Fruit fly (Drosophila melanogaster): ENCODE data around the gene GILT2.

GILT2 gene

dm6 chr3R:23713901-23714300 lies 35.2 kb downstream of the GILT2 start (continued):
- peak; percentile 69 for TF ChIP-seq Blimp-1 (GFP tag; optimal IDR thresholded peaks at IDR 0.05)
- TF ChIP-seq HLHmδ (GFP tag; optimal IDR thresholded peaks at IDR 0.05) = no peak
- TF ChIP-seq dysf (GFP tag; IDR thresholded peaks at IDR 0.05) = peak; percentile 59; the same call in 1 of the 3 replicates
- no peak for TF ChIP-seq Usf (GFP tag; optimal IDR thresholded peaks at IDR 0.05)
- peak; percentile 84 for TF ChIP-seq row (GFP tag; IDR thresholded peaks at IDR 0.05)
- TF ChIP-seq vnd (GFP tag; IDR thresholded peaks at IDR 0.05; ENCODE audit: partially characterized antibody) = no peak
- peak; percentile 38 for TF ChIP-seq CG12659 (GFP tag; optimal IDR thresholded peaks at IDR 0.05)
- TF ChIP-seq CG6175 (GFP tag; IDR thresholded peaks at IDR 0.05) = no peak
- no peak for TF ChIP-seq abd-A (tag; optimal IDR thresholded peaks at IDR 0.05)
- no peak for TF ChIP-seq Bgb (GFP tag; IDR thresholded peaks at IDR 0.05; ENCODE audit: partially characterized antibody)
- peak; percentile 28 for TF ChIP-seq eyg (GFP tag; optimal IDR thresholded peaks at IDR 0.05)
- peak; percentile 56 for TF ChIP-seq bab2 (GFP tag; optimal IDR thresholded peaks at IDR 0.05)
- TF ChIP-seq CG4282 (GFP tag; optimal IDR thresholded peaks at IDR 0.05) = no peak
- TF ChIP-seq cad (GFP tag; optimal IDR thresholded peaks at IDR 0.05) = no peak
- no peak for TF ChIP-seq CG10565 (GFP tag; optimal IDR thresholded peaks at IDR 0.05)
- peak; percentile 50 for TF ChIP-seq E2f1 (GFP tag; IDR thresholded peaks at IDR 0.05)
- peak; percentile 62; the same call in 1 of the 3 replicates for TF ChIP-seq gce (GFP tag; IDR thresholded peaks at IDR 0.05)
- peak; percentile 77 for TF ChIP-seq lbe (GFP tag; optimal IDR thresholded peaks at IDR 0.05)
- no peak for TF ChIP-seq TFAM (GFP tag; optimal IDR thresholded peaks at IDR 0.05)
- peak; percentile 62 for TF ChIP-seq Mad (GFP tag; optimal IDR thresholded peaks at IDR 0.05)
- no peak for TF ChIP-seq gfzf (GFP tag; optimal IDR thresholded peaks at IDR 0.05)
- TF ChIP-seq chinmo (GFP tag; IDR thresholded peaks at IDR 0.05; ENCODE audit: partially characterized antibody) = no peak
- TF ChIP-seq CG13296 (GFP tag; optimal IDR thresholded peaks at IDR 0.05) = peak; percentile 11
- no peak for TF ChIP-seq Dfd (GFP tag; optimal IDR thresholded peaks at IDR 0.05)
- peak in 1 of 2 experiments; percentile 77 for TF ChIP-seq Hr51 (GFP tag; optimal IDR thresholded peaks at IDR 0.05)
- no peak for TF ChIP-seq Scr (GFP tag; IDR thresholded peaks at IDR 0.05; ENCODE audit: partially characterized antibody)
- TF ChIP-seq salm (tag; optimal IDR thresholded peaks at IDR 0.05) = peak; percentile 56
- TF ChIP-seq cwo (GFP tag; optimal IDR thresholded peaks at IDR 0.05) = no peak
- TF ChIP-seq jumu (GFP tag; optimal IDR thresholded peaks at IDR 0.05) = no peak
- peak; percentile 78 for TF ChIP-seq az2 (GFP tag; optimal IDR thresholded peaks at IDR 0.05)
- TF ChIP-seq zf30C (GFP tag; optimal IDR thresholded peaks at IDR 0.05) = peak; percentile 55
- TF ChIP-seq CG7839 (tag; optimal IDR thresholded peaks at IDR 0.05) = peak; percentile 63
- peak; percentile 71 for TF ChIP-seq tin (GFP tag; optimal IDR thresholded peaks at IDR 0.05)
- TF ChIP-seq lov (optimal IDR thresholded peaks at IDR 0.05) = no peak
- peak; percentile 69; the same call in 1 of the 3 replicates for TF ChIP-seq lov (GFP tag; IDR thresholded peaks at IDR 0.05)
- TF ChIP-seq bbx (GFP tag; IDR thresholded peaks at IDR 0.05; ENCODE audit: partially characterized antibody) = no peak
- peak; percentile 68 for TF ChIP-seq grau (tag; optimal IDR thresholded peaks at IDR 0.05)
- no peak for TF ChIP-seq CG14965 (GFP tag; optimal IDR thresholded peaks at IDR 0.05; ENCODE audit: borderline replicate concordance)
- peak; percentile 65 for TF ChIP-seq CG11504 (tag; optimal IDR thresholded peaks at IDR 0.05)
- peak; percentile 58 for TF ChIP-seq ac (GFP tag; optimal IDR thresholded peaks at IDR 0.05)
- peak; percentile 20; the same call in 1 of the 2 replicates for TF ChIP-seq CG9215 (GFP tag; IDR thresholded peaks at IDR 0.05)
- no peak for TF ChIP-seq stwl (tag; optimal IDR thresholded peaks at IDR 0.05)
- TF ChIP-seq B-H1 (GFP tag; IDR thresholded peaks at IDR 0.05) = no peak; the same call in 2 of the 3 replicates
- 0 out of 3 replicates have a peak, but pooled peaks have one; percentile 12 for TF ChIP-seq jigr1 (GFP tag; IDR thresholded peaks at IDR 0.05)
- TF ChIP-seq NC2β (GFP tag; optimal IDR thresholded peaks at IDR 0.05) = peak; percentile 56
- TF ChIP-seq CG30020 (tag; optimal IDR thresholded peaks at IDR 0.05) = no peak
- TF ChIP-seq usp (GFP tag; optimal IDR thresholded peaks at IDR 0.05) = no peak
- peak; percentile 56 for TF ChIP-seq Side (GFP tag; optimal IDR thresholded peaks at IDR 0.05)
- TF ChIP-seq Jarid2 (GFP tag; optimal IDR thresholded peaks at IDR 0.05) = no peak
- no peak for TF ChIP-seq CG9876 (GFP tag; optimal IDR thresholded peaks at IDR 0.05)
